Fruit fly (Drosophila melanogaster) whole organism, embryonic: ENCODE results near the gene CG5861.

Source experiments
- Bdp1 ChIP-seq: fragments of 200-800 bp; sonication (Bioruptor generic); optimal IDR thresholded peaks from 3 replicates; lab custom pipeline; 2016; ENCODE audit warnings: missing biosample characterization, missing genetic modification characterization
- CG11247 ChIP-seq: fragments of 200-800 bp; sonication (Bioruptor generic); IDR thresholded peaks from 2 replicates; pipeline ENCODE4 v1.3.6; 2022; ENCODE audit warnings: missing biosample characterization, missing genetic modification characterization
- CG11560 ChIP-seq: fragments of 200-800 bp; sonication (Bioruptor generic); IDR thresholded peaks from 3 replicates; pipeline ENCODE4 v1.3.6; 2022; ENCODE audit warnings: missing biosample characterization, missing genetic modification characterization
- CG14014 ChIP-seq: fragments of 200-800 bp; sonication (Bioruptor generic); IDR thresholded peaks from 2 replicates; pipeline ENCODE4 v1.3.6; 2022; ENCODE audit warnings: missing biosample characterization, missing genetic modification characterization
- CG16815 ChIP-seq: fragments of 200-800 bp; sonication (Bioruptor generic); optimal IDR thresholded peaks from 3 replicates; lab custom pipeline; 2017; ENCODE audit warnings: missing biosample characterization, mild to moderate bottlenecking, missing genetic modification characterization
- CG17186 ChIP-seq: fragments of 200-800 bp; sonication (Bioruptor generic); optimal IDR thresholded peaks from 3 replicates; lab custom pipeline; 2017; ENCODE audit warnings: missing biosample characterization, missing genetic modification reagents, missing genetic modification characterization
- CG1832 ChIP-seq: fragments of 200-800 bp; sonication (Bioruptor generic); optimal IDR thresholded peaks from 2 replicates; lab custom pipeline; 2017; ENCODE audit warnings: missing biosample characterization, mild to moderate bottlenecking, missing genetic modification characterization, inconsistent platforms
- CG18764 ChIP-seq: fragments of 200-800 bp; sonication (Bioruptor generic); optimal IDR thresholded peaks from 3 replicates; lab custom pipeline; 2016; ENCODE audit warnings: missing biosample characterization, missing genetic modification characterization
- CG2202 ChIP-seq: fragments of 200-800 bp; sonication (Bioruptor generic); optimal IDR thresholded peaks from 2 replicates; lab custom pipeline; 2018; ENCODE audit warnings: missing biosample characterization, mild to moderate bottlenecking, missing genetic modification characterization
- CG2712 ChIP-seq: fragments of 200-800 bp; optimal IDR thresholded peaks from 3 replicates; lab custom pipeline; 2019; ENCODE audit warnings: missing biosample characterization, mild to moderate bottlenecking, missing genetic modification characterization, moderate library complexity
- CG2875 ChIP-seq: fragments of 200-800 bp; sonication (Bioruptor generic); optimal IDR thresholded peaks from 2 replicates; lab custom pipeline; 2017; ENCODE audit warnings: missing biosample characterization, mild to moderate bottlenecking, missing genetic modification characterization, missing genetic modification reagents
- CG3065 ChIP-seq: fragments of 200-800 bp; sonication (Bioruptor generic); optimal IDR thresholded peaks from 2 replicates; lab custom pipeline; 2016; ENCODE audit warnings: missing biosample characterization, missing genetic modification characterization
- CG34376 ChIP-seq: fragments of 200-800 bp; sonication (Bioruptor generic); optimal IDR thresholded peaks from 2 replicates; lab custom pipeline; 2018; ENCODE audit warnings: missing biosample characterization, mild to moderate bottlenecking, missing genetic modification characterization
- CG4282 ChIP-seq: fragments of 200-800 bp; sonication (Bioruptor generic); optimal IDR thresholded peaks from 2 replicates; lab custom pipeline; 2016; ENCODE audit warnings: missing biosample characterization, missing genetic modification characterization
- CG43689 ChIP-seq: fragments of 200-800 bp; sonication (Bioruptor generic); IDR thresholded peaks from 2 replicates; pipeline ENCODE4 v1.3.6; 2022; ENCODE audit warnings: missing biosample characterization, missing genetic modification characterization
- CG4730 ChIP-seq: fragments of 200-800 bp; sonication (Bioruptor generic); IDR thresholded peaks from 2 replicates; pipeline ENCODE4 v1.3.6; 2022; ENCODE audit warnings: missing biosample characterization, missing genetic modification characterization
- CG5180 ChIP-seq: fragments of 200-800 bp; sonication (Bioruptor generic); optimal IDR thresholded peaks from 3 replicates; lab custom pipeline; 2017; ENCODE audit warnings: missing biosample characterization, missing genetic modification characterization, mild to moderate bottlenecking, moderate library complexity, missing genetic modification reagents
- CG6791 ChIP-seq: fragments of 200-800 bp; sonication (Bioruptor generic); IDR thresholded peaks from 3 replicates; pipeline ENCODE4 v1.3.6; 2022; ENCODE audit warnings: missing biosample characterization, missing genetic modification characterization; ENCODE audit not compliant: partially characterized antibody
- CG7357 ChIP-seq: fragments of 200-800 bp; sonication (Bioruptor generic); IDR thresholded peaks from 3 replicates; pipeline ENCODE4 v1.3.6; 2022; ENCODE audit warnings: missing biosample characterization, missing genetic modification characterization
- CG7987 ChIP-seq: fragments of 200-800 bp; sonication (Bioruptor generic); optimal IDR thresholded peaks from 2 replicates; lab custom pipeline; 2018; ENCODE audit warnings: missing biosample characterization, mild to moderate bottlenecking, missing genetic modification characterization, moderate library complexity
- CG8281 ChIP-seq: fragments of 200-800 bp; sonication (Bioruptor generic); optimal IDR thresholded peaks from 2 replicates; lab custom pipeline; 2018; ENCODE audit warnings: missing biosample characterization, mild to moderate bottlenecking, missing genetic modification characterization, moderate library complexity
- D19A ChIP-seq: fragments of 200-800 bp; optimal IDR thresholded peaks from 3 replicates; lab custom pipeline; 2019; ENCODE audit warnings: missing biosample characterization, mild to moderate bottlenecking, missing genetic modification characterization, moderate library complexity
- Doc2 ChIP-seq: fragments of 200-800 bp; sonication (Bioruptor generic); IDR thresholded peaks from 2 replicates; pipeline ENCODE4 v1.3.6; 2022; ENCODE audit warnings: missing biosample characterization, missing genetic modification characterization
- Gsc ChIP-seq: fragments of 200-800 bp; sonication (Bioruptor generic); IDR thresholded peaks from 2 replicates; pipeline ENCODE4 v1.3.6; 2022; ENCODE audit warnings: missing biosample characterization, missing genetic modification characterization
- Hr3 ChIP-seq: fragments of 200-800 bp; sonication (Bioruptor generic); optimal IDR thresholded peaks from 3 replicates; lab custom pipeline; 2016; ENCODE audit warnings: missing biosample characterization, missing genetic modification characterization
- Med ChIP-seq: fragments of 200-800 bp; sonication (Bioruptor generic); peaks from one replicate; lab custom pipeline; 2016; ENCODE audit warnings: missing biosample characterization, missing genetic modification characterization, mild to moderate bottlenecking, inconsistent platforms, moderate library complexity
- Pdp1 ChIP-seq, 2 experiments: fragments of 200-800 bp; sonication (Bioruptor generic); optimal IDR thresholded peaks; 3 replicates each; lab custom pipeline; 2016; ENCODE audit warnings: missing biosample characterization in 2 of 2, missing genetic modification characterization in 2 of 2, mild to moderate bottlenecking in 1 of 2, moderate library complexity in 1 of 2
- Sox100B ChIP-seq: fragments of 200-800 bp; sonication (Bioruptor generic); optimal IDR thresholded peaks from 3 replicates; lab custom pipeline; 2018; ENCODE audit warnings: missing biosample characterization, mild to moderate bottlenecking, missing genetic modification characterization
- Vsx1 ChIP-seq: fragments of 200-800 bp; sonication (Bioruptor generic); optimal IDR thresholded peaks from 2 replicates; lab custom pipeline; 2017; ENCODE audit warnings: missing biosample characterization, mild to moderate bottlenecking, missing genetic modification characterization, missing genetic modification reagents
- Xrp1 ChIP-seq: fragments of 200-800 bp; sonication (Bioruptor generic); IDR thresholded peaks from 2 replicates; pipeline ENCODE4 v1.3.6; 2022; ENCODE audit warnings: missing biosample characterization, missing genetic modification characterization
- ab ChIP-seq: fragments of 200-800 bp; sonication (Bioruptor generic); optimal IDR thresholded peaks from 2 replicates; lab custom pipeline; 2016; ENCODE audit warnings: missing biosample characterization, missing genetic modification characterization
- aop ChIP-seq: fragments of 200-800 bp; sonication (Bioruptor generic); IDR thresholded peaks from 2 replicates; pipeline ENCODE4 v1.3.6; 2022; ENCODE audit warnings: missing biosample characterization, missing genetic modification characterization
- bigmax ChIP-seq: fragments of 200-800 bp; sonication (Bioruptor generic); optimal IDR thresholded peaks from 2 replicates; lab custom pipeline; 2018; ENCODE audit warnings: missing biosample characterization, mild to moderate bottlenecking, missing genetic modification characterization
- cad ChIP-seq: fragments of >200 bp; optimal IDR thresholded peaks from 2 replicates; lab custom pipeline; 2017; ENCODE audit warnings: missing biosample characterization, missing genetic modification characterization
- chm ChIP-seq: fragments of 200-800 bp; sonication (Bioruptor generic); IDR thresholded peaks from 2 replicates; pipeline ENCODE4 v1.3.6; 2022; ENCODE audit warnings: missing biosample characterization, missing genetic modification characterization
- danr ChIP-seq: fragments of 200-800 bp; sonication (Bioruptor generic); IDR thresholded peaks from 2 replicates; pipeline ENCODE4 v1.3.6; 2022; ENCODE audit warnings: missing biosample characterization, missing genetic modification characterization
- disco-r ChIP-seq: fragments of 200-800 bp; sonication (Bioruptor generic); optimal IDR thresholded peaks from 2 replicates; lab custom pipeline; 2016; ENCODE audit warnings: missing biosample characterization, missing genetic modification characterization
- ewg ChIP-seq: fragments of 200-800 bp; sonication (Bioruptor generic); optimal IDR thresholded peaks from 3 replicates; lab custom pipeline; 2017; ENCODE audit warnings: mild to moderate bottlenecking, missing biosample characterization, missing genetic modification reagents, missing genetic modification characterization
- fd96Cb ChIP-seq: fragments of 200-800 bp; sonication (Bioruptor generic); optimal IDR thresholded peaks from 2 replicates; lab custom pipeline; 2018; ENCODE audit warnings: missing biosample characterization, mild to moderate bottlenecking, missing genetic modification characterization, moderate library complexity
- gsb ChIP-seq: fragments of 200-800 bp; sonication (Bioruptor generic); IDR thresholded peaks from 2 replicates; pipeline ENCODE4 v1.3.6; 2022; ENCODE audit warnings: missing biosample characterization, missing genetic modification characterization
- gt ChIP-seq: fragments of 200-800 bp; sonication (Bioruptor generic); IDR thresholded peaks from 2 replicates; pipeline ENCODE4 v1.3.6; 2022; ENCODE audit warnings: missing biosample characterization, missing genetic modification characterization
- ham ChIP-seq: fragments of 200-800 bp; sonication (Bioruptor generic); IDR thresholded peaks from 2 replicates; pipeline ENCODE4 v1.3.6; 2022; ENCODE audit warnings: missing biosample characterization, missing genetic modification characterization
- hbn ChIP-seq: fragments of 200-800 bp; sonication (Bioruptor generic); IDR thresholded peaks from 2 replicates; pipeline ENCODE4 v1.3.6; 2022; ENCODE audit warnings: missing biosample characterization, missing genetic modification characterization; ENCODE audit not compliant: partially characterized antibody
- jumu ChIP-seq: fragments of 200-800 bp; sonication (Bioruptor generic); optimal IDR thresholded peaks from 3 replicates; lab custom pipeline; 2016; ENCODE audit warnings: missing biosample characterization, missing genetic modification characterization
- luna ChIP-seq: fragments of 200-800 bp; sonication (Bioruptor generic); optimal IDR thresholded peaks from 2 replicates; lab custom pipeline; 2016; ENCODE audit warnings: missing biosample characterization, missing genetic modification characterization
- nom ChIP-seq: fragments of 200-800 bp; sonication (Bioruptor generic); optimal IDR thresholded peaks from 2 replicates; lab custom pipeline; 2017; ENCODE audit warnings: missing biosample characterization, missing genetic modification characterization, mild to moderate bottlenecking, moderate library complexity, missing genetic modification reagents
- p53 ChIP-seq: fragments of 200-800 bp; sonication (Bioruptor generic); optimal IDR thresholded peaks from 2 replicates; lab custom pipeline; 2016; ENCODE audit warnings: missing biosample characterization, missing genetic modification characterization
- peb ChIP-seq: fragments of 200-800 bp; sonication (Bioruptor generic); IDR thresholded peaks from 2 replicates; pipeline ENCODE4 v1.3.6; 2022; ENCODE audit warnings: missing biosample characterization, missing genetic modification characterization
- pfk ChIP-seq: fragments of 200-800 bp; sonication (Bioruptor generic); optimal IDR thresholded peaks from 2 replicates; lab custom pipeline; 2018; ENCODE audit warnings: missing biosample characterization, mild to moderate bottlenecking, missing genetic modification characterization, moderate library complexity
- pzg ChIP-seq: fragments of 200-800 bp; sonication (Bioruptor generic); optimal IDR thresholded peaks from 3 replicates; lab custom pipeline; 2018; ENCODE audit warnings: missing biosample characterization, mild to moderate bottlenecking, missing genetic modification characterization, moderate library complexity
- ro ChIP-seq: fragments of 200-800 bp; sonication (Bioruptor generic); IDR thresholded peaks from 2 replicates; pipeline ENCODE4 v1.3.6; 2022; ENCODE audit warnings: missing biosample characterization, missing genetic modification characterization
- trh ChIP-seq: fragments of 200-800 bp; sonication (Bioruptor generic); optimal IDR thresholded peaks from 2 replicates; lab custom pipeline; 2016; ENCODE audit warnings: missing biosample characterization, missing genetic modification characterization

CG5861 gene

dm6 chr2L:16275809-16276178 is 31.3 kb downstream of the CG5861 start (continued):
- TF ChIP-seq hbn (GFP tag; lab: Robert Waterston, UW) (no peak), CG16815 (GFP tag; lab: Kevin White, UChicago) (peak; percentile 24), ab (GFP tag; lab: Kevin White, UChicago) (no peak), CG34376 (GFP tag; lab: Kevin White, UChicago) (no peak), CG11247 (GFP tag; lab: Robert Waterston, UW) (no peak), Vsx1 (GFP tag; lab: Kevin White, UChicago) (no peak), trh (GFP tag; lab: Kevin White, UChicago) (no peak), CG43689 (GFP tag; lab: Robert Waterston, UW) (no peak), Doc2 (GFP tag; lab: Robert Waterston, UW) (no peak), CG2712 (peak; percentile 44), ro (GFP tag; lab: Robert Waterston, UW) (no peak), CG14014 (GFP tag; lab: Robert Waterston, UW) (peak; percentile 68), p53 (no peak), fd96Cb (peak; percentile 38), jumu (GFP tag; lab: Kevin White, UChicago) (no peak), chm (no peak), CG4730 (GFP tag; lab: Robert Waterston, UW) (no peak), CG5180 (GFP tag; lab: Kevin White, UChicago) (no peak), CG2875 (peak; percentile 23), CG2202 (tag; lab: Kevin White, UChicago) (no peak), pfk (no peak), Hr3 (GFP tag; lab: Kevin White, UChicago) (peak; percentile 16), CG18764 (GFP tag; lab: Kevin White, UChicago) (no peak), Gsc (GFP tag; lab: Robert Waterston, UW) (no peak), cad (GFP tag; lab: Kevin White, UChicago) (no peak), bigmax (no peak), CG11560 (no peak), Sox100B (peak; percentile 46), CG1832 (GFP tag; lab: Kevin White, UChicago) (no peak), CG17186 (no peak), Bdp1 (GFP tag; lab: Kevin White, UChicago) (no peak), CG6791 (GFP tag; lab: Robert Waterston, UW) (no peak), pzg (GFP tag; lab: Kevin White, UChicago) (no peak), ham (GFP tag; lab: Robert Waterston, UW) (no peak), peb (no peak), gsb (GFP tag; lab: Robert Waterston, UW) (no peak), CG7357 (peak; percentile 29; the same call in 1 of the 3 replicates), Med (GFP tag; lab: Kevin White, UChicago) (peak; percentile 84), gt (GFP tag; lab: Robert Waterston, UW) (no peak), disco-r (no peak), CG3065 (GFP tag; lab: Kevin White, UChicago) (no peak), ewg (GFP tag; lab: Kevin White, UChicago) (no peak), Xrp1 (peak; percentile 38; the same call in 1 of the 2 replicates), luna (GFP tag; lab: Kevin White, UChicago) (no peak), CG8281 (tag; lab: Kevin White, UChicago) (no peak), nom (GFP tag; lab: Kevin White, UChicago) (no peak), danr (GFP tag; lab: Robert Waterston, UW) (no peak), aop (GFP tag; lab: Robert Waterston, UW) (no peak), CG7987 (GFP tag; lab: Kevin White, UChicago) (no peak), CG4282 (GFP tag; lab: Kevin White, UChicago) (no peak), D19A (tag; lab: Kevin White, UChicago) (peak; percentile 42), Pdp1 (GFP tag; optimal IDR thresholded peaks at IDR 0.05; lab: Kevin White, UChicago) (peak in 1 of 2 experiments; percentile 24)
